Worm (Caenorhabditis elegans): ENCODE results near the gene srh-10.
A peak's percentile ranks its signal among the peaks of the same experiment; 100 is the strongest.

srh-10 gene

DNA sequence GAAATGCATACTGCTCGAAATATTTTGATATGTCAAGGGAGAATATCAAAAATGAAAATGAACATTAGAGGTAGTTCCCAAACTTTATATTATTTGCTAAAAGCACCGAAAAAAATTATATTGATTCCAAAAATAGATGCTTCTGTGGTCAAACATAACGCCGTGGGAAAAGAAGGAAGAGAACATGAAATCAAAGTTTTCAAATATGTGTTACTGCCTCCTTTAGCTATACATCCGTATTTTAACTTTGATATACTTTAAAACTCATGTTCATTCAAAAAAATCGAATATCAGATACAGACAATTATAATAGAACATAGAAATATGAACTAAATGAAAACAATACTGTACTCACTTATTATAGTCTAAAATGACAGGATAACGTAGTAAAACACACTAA is 36.5 kb upstream of the srh-10 start, which contains the start of gene Y38A10A.11:
TSS of gene Y38A10A.11 (minus strand) at position 101 of the 400 bp plus-strand sequence.
- TF ChIP-seq eor-1 (tag; optimal IDR thresholded peaks at IDR 0.05): no peak
- TF ChIP-seq snpc-4 (tag; optimal IDR thresholded peaks at IDR 0.05): no peak
- no peak for TF ChIP-seq fkh-2 (tag; optimal IDR thresholded peaks at IDR 0.05)

- TF ChIP-seq nfya-1 (tag; optimal IDR thresholded peaks at IDR 0.05; ENCODE audit: insufficient read depth): peak; percentile 21
- no peak for TF ChIP-seq R02D3.7 (tag; optimal IDR thresholded peaks at IDR 0.05)
- TF ChIP-seq elt-2 (tag; optimal IDR thresholded peaks at IDR 0.05): peak; percentile 70
- no peak for TF ChIP-seq nhr-12 (tag; optimal IDR thresholded peaks at IDR 0.05)
- TF ChIP-seq nhr-23 (tag; optimal IDR thresholded peaks at IDR 0.05): peak; percentile 2
- no peak for TF ChIP-seq sea-2 (GFP tag; optimal IDR thresholded peaks at IDR 0.05)
- peak; percentile 80 for TF ChIP-seq pha-4 (tag; optimal IDR thresholded peaks at IDR 0.05)
- peak; percentile 23 for TF ChIP-seq egl-5 (tag; optimal IDR thresholded peaks at IDR 0.05)
- no peak for TF ChIP-seq elt-3 (tag; optimal IDR thresholded peaks at IDR 0.05)
Measured at ce11 chrV:6101243-6101898, 34.4 kb upstream of the srh-10 start.

DNA sequence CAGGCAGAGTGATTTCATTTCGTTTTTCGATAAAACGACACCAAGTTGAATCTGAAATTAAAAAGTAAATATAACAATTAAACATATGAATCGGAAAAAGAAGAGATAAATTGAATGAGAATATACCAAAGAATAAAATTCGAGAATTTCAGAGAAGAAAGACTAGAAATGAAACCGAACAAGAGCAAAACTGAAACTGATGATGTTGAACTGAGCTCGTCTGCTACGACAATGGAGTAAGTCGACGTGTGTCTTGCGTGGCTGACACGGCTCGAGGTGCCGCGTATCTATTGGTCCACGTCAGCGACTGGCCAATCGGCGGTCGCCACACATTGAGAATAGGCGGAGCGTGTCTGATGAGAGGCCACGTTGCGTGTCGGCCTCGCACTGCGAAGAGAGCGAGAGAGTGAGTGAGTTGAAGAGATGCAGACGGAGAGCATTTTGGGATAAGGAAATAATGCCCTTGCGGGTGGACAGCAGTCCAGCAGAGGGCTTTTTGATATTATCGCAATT is 33.6 kb upstream of the srh-10 start, which contains the start of gene crt-1:
TSS of gene crt-1 (minus strand) at position 51 of the 513 bp plus-strand sequence.
- no peak for TF ChIP-seq ztf-11 (tag; optimal IDR thresholded peaks at IDR 0.05)
- TF ChIP-seq fkh-2 (tag; optimal IDR thresholded peaks at IDR 0.05): no peak
- peak; percentile 97 for TF ChIP-seq lin-15B (tag; optimal IDR thresholded peaks at IDR 0.05)
- TF ChIP-seq nhr-25 (tag; optimal IDR thresholded peaks at IDR 0.05): peak; percentile 82
- TF ChIP-seq hmg-11 (tag; optimal IDR thresholded peaks at IDR 0.05): peak; percentile 80
- TF ChIP-seq nhr-11 (tag; optimal IDR thresholded peaks at IDR 0.05): peak; percentile 44
- peak in 1 of 3 experiments; percentile 20 for TF ChIP-seq elt-3 (tag; optimal IDR thresholded peaks at IDR 0.05)
- TF ChIP-seq fkh-10 (GFP tag; optimal IDR thresholded peaks at IDR 0.05): peak; percentile 12
- no peak for TF ChIP-seq ceh-82 (tag; optimal IDR thresholded peaks at IDR 0.05)
- peak; percentile 71 for TF ChIP-seq ceh-28 (tag; optimal IDR thresholded peaks at IDR 0.05)
- no peak for TF ChIP-seq aly-2 (tag; optimal IDR thresholded peaks at IDR 0.05)
- peak; percentile 84 for TF ChIP-seq pha-4 (tag; optimal IDR thresholded peaks at IDR 0.05)
- TF ChIP-seq skn-1 (tag; optimal IDR thresholded peaks at IDR 0.05): peak; percentile 79
- TF ChIP-seq R02D3.7 (tag; optimal IDR thresholded peaks at IDR 0.05): peak; percentile 82
- no peak for TF ChIP-seq sea-2 (GFP tag; optimal IDR thresholded peaks at IDR 0.05)
- no peak for TF ChIP-seq nhr-12 (tag; optimal IDR thresholded peaks at IDR 0.05)
- TF ChIP-seq unc-62 (GFP tag; optimal IDR thresholded peaks at IDR 0.05): peak; percentile 43
- peak; percentile 93 for TF ChIP-seq elt-2 (tag; optimal IDR thresholded peaks at IDR 0.05)
- no peak for TF ChIP-seq egl-27 (tag; optimal IDR thresholded peaks at IDR 0.05)
- peak; percentile 45 for TF ChIP-seq ama-1 (optimal IDR thresholded peaks at IDR 0.05)
- TF ChIP-seq ZK546.5 (tag; optimal IDR thresholded peaks at IDR 0.05): no peak
- no peak for TF ChIP-seq eor-1 (tag; optimal IDR thresholded peaks at IDR 0.05)
- peak; percentile 57 for TF ChIP-seq snpc-4 (tag; optimal IDR thresholded peaks at IDR 0.05)
- TF ChIP-seq lsy-12 (tag; optimal IDR thresholded peaks at IDR 0.05): peak; percentile 97
- TF ChIP-seq tbx-2 (tag; optimal IDR thresholded peaks at IDR 0.05): peak; percentile 71
- TF ChIP-seq unc-39 (tag; optimal IDR thresholded peaks at IDR 0.05): no peak
- TF ChIP-seq nhr-28 (tag; optimal IDR thresholded peaks at IDR 0.05): no peak
- peak; percentile 83 for TF ChIP-seq nhr-23 (tag; optimal IDR thresholded peaks at IDR 0.05)
- TF ChIP-seq fos-1 (tag; optimal IDR thresholded peaks at IDR 0.05): no peak
- TF ChIP-seq egl-5 (tag; optimal IDR thresholded peaks at IDR 0.05): peak; percentile 82
- no peak for TF ChIP-seq nhr-77 (tag; optimal IDR thresholded peaks at IDR 0.05)
- no peak for TF ChIP-seq mml-1 (tag; optimal IDR thresholded peaks at IDR 0.05)
- peak; percentile 40 for TF ChIP-seq mdl-1 (tag; optimal IDR thresholded peaks at IDR 0.05)
- TF ChIP-seq zag-1 (tag; optimal IDR thresholded peaks at IDR 0.05): no peak
- peak; percentile 88 for TF ChIP-seq lin-39 (tag; optimal IDR thresholded peaks at IDR 0.05)
- peak; percentile 51 for TF ChIP-seq ztf-4 (tag; optimal IDR thresholded peaks at IDR 0.05)
- TF ChIP-seq daf-12 (tag; optimal IDR thresholded peaks at IDR 0.05): no peak
- no peak for TF ChIP-seq ceh-16 (tag; optimal IDR thresholded peaks at IDR 0.05)
- TF ChIP-seq ceh-9 (tag; optimal IDR thresholded peaks at IDR 0.05): no peak
- TF ChIP-seq nhr-237 (tag; optimal IDR thresholded peaks at IDR 0.05): no peak
- TF ChIP-seq nfya-1 (tag; optimal IDR thresholded peaks at IDR 0.05; ENCODE audit: insufficient read depth): peak; percentile 100
- no peak for TF ChIP-seq nhr-67 (tag; optimal IDR thresholded peaks at IDR 0.05)
- no peak for TF ChIP-seq nhr-76 (tag; optimal IDR thresholded peaks at IDR 0.05)
- peak; percentile 87 for TF ChIP-seq jun-1 (tag; optimal IDR thresholded peaks at IDR 0.05)
- TF ChIP-seq elt-1 (tag; optimal IDR thresholded peaks at IDR 0.05): peak; percentile 65
- TF ChIP-seq pqm-1 (tag; optimal IDR thresholded peaks at IDR 0.05): peak; percentile 55
- TF ChIP-seq nhr-43 (tag; optimal IDR thresholded peaks at IDR 0.05; ENCODE audit: poor library complexity, severe bottlenecking): peak; percentile 31
